Worm (Caenorhabditis elegans) whole organism, L4/young adult: ENCODE results near the gene Y39B6A.3.

Experiments used
- W03F9.2 ChIP-seq: fragments of 150-350 bp; optimal IDR thresholded peaks from 2 replicates; lab custom pipeline; 2014; ENCODE audit warnings: missing biosample characterization, missing genetic modification characterization
- dao-5 ChIP-seq: sonication (generic microtip); optimal IDR thresholded peaks from 2 replicates; lab custom pipeline; 2016; ENCODE audit warnings: missing genotype, missing genetic modification characterization, moderate library complexity, missing compliant biosample characterization
- him-1 ChIP-seq: sonication (generic microtip); optimal IDR thresholded peaks from 2 replicates; lab custom pipeline; 2016; ENCODE audit warnings: missing genotype, missing genetic modification reagents, missing genetic modification characterization, missing compliant biosample characterization

- no peak for TF ChIP-seq him-1 (tag; lab: Kevin White, UChicago)
- TF ChIP-seq dao-5 (tag; lab: Kevin White, UChicago) = no peak
- no peak for TF ChIP-seq W03F9.2 (tag; lab: Kevin White, UChicago)
Observed at ce11 chrV:19174626-19175025, 15.2 kb downstream of the Y39B6A.3 start, which contains the start of gene hot-2.
